Fruit fly (Drosophila melanogaster): ENCODE results near the gene kto.

dm6 chr3L:19805895-19806294 lies 30.5 kb upstream of the kto start, which contains the start of gene CG34116:
- TF ChIP-seq CG8478 (optimal IDR thresholded peaks at IDR 0.05) (no peak), EcR (GFP tag; optimal IDR thresholded peaks at IDR 0.05) (no peak)
